Worm (Caenorhabditis elegans) whole organism, young adult: ENCODE results near the gene Y46E12A.5.

Experiments used
- C06A6.2 ChIP-seq: fragments of 200-800 bp; sonication (Bioruptor generic); conservative IDR thresholded peaks from 2 replicates; pipeline ENCODE4 v1.3.6; 2022; ENCODE audit warnings: missing genetic modification characterization, missing compliant biosample characterization
- F22D6.2 ChIP-seq: sonication (generic microtip); optimal IDR thresholded peaks from 2 replicates; lab custom pipeline; 2016; ENCODE audit warnings: mild to moderate bottlenecking, missing genetic modification characterization, missing compliant biosample characterization
- K11D2.4 ChIP-seq: fragments of 200-800 bp; sonication (Bioruptor generic); IDR thresholded peaks from 2 replicates; pipeline ENCODE4 v1.3.6; 2022; ENCODE audit warnings: missing genetic modification reagents, missing genetic modification characterization, missing compliant biosample characterization
- Y95B8A.8 ChIP-seq: fragments of 200-800 bp; sonication (Bioruptor generic); IDR thresholded peaks from 2 replicates; pipeline ENCODE4 v1.3.6; 2022; ENCODE audit warnings: missing genetic modification reagents, missing genetic modification characterization, missing compliant biosample characterization
- die-1 ChIP-seq: sonication (generic microtip); optimal IDR thresholded peaks from 2 replicates; lab custom pipeline; 2016; ENCODE audit warnings: missing genotype, mild to moderate bottlenecking, missing genetic modification characterization, missing compliant biosample characterization
- lin-35 ChIP-seq, 3 experiments: fragments of 150-350 bp in 2 of 3; sonication (generic microtip) in 1 of 3; optimal IDR thresholded peaks; 2 replicates each; lab custom pipeline; 2014 to 2018; ENCODE audit warnings: missing biosample characterization in 3 of 3, missing genetic modification characterization in 3 of 3, missing genetic modification reagents in 3 of 3
- lsl-1 ChIP-seq: fragments of 200-800 bp; sonication (Bioruptor generic); optimal IDR thresholded peaks from 2 replicates; lab custom pipeline; 2018; ENCODE audit warnings: mild to moderate bottlenecking, missing genetic modification characterization, moderate library complexity, missing compliant biosample characterization
- madf-10 ChIP-seq: sonication (generic microtip); optimal IDR thresholded peaks from 2 replicates; lab custom pipeline; 2016; ENCODE audit warnings: mild to moderate bottlenecking, missing genetic modification characterization, missing compliant biosample characterization
- nhr-179 ChIP-seq: sonication (generic microtip); optimal IDR thresholded peaks from 2 replicates; lab custom pipeline; 2016; ENCODE audit warnings: mild to moderate bottlenecking, missing genetic modification characterization, missing compliant biosample characterization
- nhr-80 ChIP-seq: sonication (generic microtip); optimal IDR thresholded peaks from 2 replicates; lab custom pipeline; 2016; ENCODE audit warnings: missing genetic modification characterization, missing compliant biosample characterization
- repo-1 ChIP-seq: sonication (generic microtip); optimal IDR thresholded peaks from 2 replicates; lab custom pipeline; 2017; ENCODE audit warnings: mild to moderate bottlenecking, missing genetic modification characterization, missing compliant biosample characterization
- rpc-1 ChIP-seq, 2 experiments: fragments of 150-350 bp in 1 of 2; sonication (generic microtip) in 1 of 2; optimal IDR thresholded peaks; 2 replicates each; lab custom pipeline; 2014 to 2018; ENCODE audit warnings: missing biosample characterization in 1 of 2, missing genetic modification characterization in 1 of 2, missing genetic modification reagents in 1 of 2, missing genotype in 1 of 2
- unc-62 ChIP-seq: fragments of 150-350 bp; optimal IDR thresholded peaks from 2 replicates; lab custom pipeline; 2014; ENCODE audit warnings: missing biosample characterization, missing genetic modification reagents, missing genetic modification characterization

DNA sequence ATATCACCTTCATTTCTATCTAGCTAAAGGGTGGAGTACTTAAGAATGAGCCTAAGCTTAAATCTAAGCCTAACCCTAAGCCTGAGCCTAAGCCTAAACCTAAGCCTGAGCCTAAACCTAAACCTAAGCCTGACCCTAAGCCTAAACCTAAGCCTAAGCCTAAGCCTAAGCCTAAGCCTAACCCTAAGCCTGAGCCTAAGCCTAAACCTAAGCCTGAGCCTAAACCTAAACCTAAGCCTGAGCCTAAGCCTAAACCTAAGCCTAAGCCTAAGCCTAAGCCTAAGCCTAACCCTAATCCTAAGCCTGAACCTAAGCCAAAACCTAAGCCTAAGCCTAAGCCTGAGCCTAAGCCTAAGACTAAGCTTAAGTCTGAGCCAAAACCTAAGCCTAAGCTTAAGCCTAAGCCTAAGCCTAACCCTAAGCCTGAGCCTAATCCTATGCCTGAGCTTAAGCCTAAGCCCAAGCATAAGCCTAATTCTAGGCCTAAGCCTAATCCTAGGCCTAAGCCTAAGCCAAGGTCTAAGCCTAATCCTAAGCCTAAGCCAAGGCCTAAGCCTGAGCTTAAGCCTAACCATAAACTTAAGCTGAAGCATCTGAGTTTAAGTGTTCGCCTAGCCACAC lies 44.0 kb downstream of the Y46E12A.5 start:
- TF ChIP-seq repo-1 (tag; lab: Kevin White, UChicago): no peak
- no peak for TF ChIP-seq C06A6.2 (GFP tag; lab: Robert Waterston, UW)
- TF ChIP-seq F22D6.2: no peak
- no peak for TF ChIP-seq nhr-179 (tag; lab: Kevin White, UChicago)
- no peak for TF ChIP-seq die-1
- TF ChIP-seq unc-62 (GFP tag; lab: Kevin White, UChicago): no peak
- TF ChIP-seq lsl-1 (GFP tag; lab: Kevin White, UChicago): no peak
- no peak for TF ChIP-seq nhr-80 (tag; lab: Kevin White, UChicago)
- no peak for TF ChIP-seq rpc-1 (optimal IDR thresholded peaks at IDR 0.05; lab: Kevin White, UChicago)
- TF ChIP-seq rpc-1 (tag; optimal IDR thresholded peaks at IDR 0.05; lab: Kevin White, UChicago): no peak
- no peak for TF ChIP-seq lin-35 (GFP tag; optimal IDR thresholded peaks at IDR 0.05; lab: Kevin White, UChicago)
- TF ChIP-seq K11D2.4: no peak
- no peak for TF ChIP-seq madf-10 (tag; lab: Kevin White, UChicago)
- TF ChIP-seq Y95B8A.8 (GFP tag; lab: Robert Waterston, UW): no peak
